Worm (Caenorhabditis elegans): ENCODE data around the gene dnj-7.

DNA sequence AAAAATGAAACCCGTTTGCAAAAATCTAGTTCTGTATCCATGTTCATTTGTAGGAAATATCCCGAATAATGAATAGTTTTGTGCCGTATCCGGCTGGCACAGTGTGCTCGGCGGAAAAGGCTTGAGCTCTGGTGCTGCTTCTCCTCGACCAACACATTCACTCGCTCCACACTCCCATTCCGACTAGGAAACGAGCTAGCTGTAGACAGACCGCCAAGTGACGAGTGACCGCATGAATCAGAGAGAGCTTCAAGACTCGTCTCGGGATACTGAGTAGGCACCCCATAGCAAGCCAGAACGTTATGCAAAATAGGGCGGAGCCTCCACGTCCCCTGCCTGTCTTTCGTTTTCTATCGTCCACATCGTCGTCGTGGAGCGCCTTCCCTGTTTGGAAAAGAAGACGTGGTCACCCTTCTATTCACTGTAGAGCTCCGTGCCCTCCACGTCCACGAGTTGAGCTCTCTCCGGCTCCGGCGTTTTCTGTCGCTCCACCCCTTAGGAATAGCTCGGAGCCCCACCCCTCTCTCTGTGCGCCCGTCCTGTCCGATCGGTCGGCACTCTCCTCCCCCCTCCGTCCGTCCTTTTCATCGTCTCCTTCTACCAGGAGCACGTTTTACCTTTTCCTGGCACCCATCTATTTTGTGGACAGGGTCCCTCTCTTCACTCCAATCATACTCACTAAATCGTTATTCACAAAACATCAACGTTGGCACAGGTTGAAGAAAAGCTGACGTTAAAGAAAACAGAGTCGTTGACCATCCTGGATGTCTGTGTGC lies 23.5 kb downstream of the dnj-7 start, which contains the start of gene syd-9:
- no peak for TF ChIP-seq him-1 (tag; optimal IDR thresholded peaks at IDR 0.05)
- TF ChIP-seq dao-5 (tag; optimal IDR thresholded peaks at IDR 0.05) = no peak
- no peak for TF ChIP-seq W03F9.2 (tag; optimal IDR thresholded peaks at IDR 0.05)

All from whole organism, L4/young adult.